Fruit fly (Drosophila melanogaster): Measurements from ENCODE around the gene CG5246.

dm6 chr3R:17127912-17128311 is 8.0 kb upstream of the CG5246 start, which contains the start of gene CG31265:
- TF ChIP-seq Dll (optimal IDR thresholded peaks at IDR 0.05) (no peak), usp (GFP tag; optimal IDR thresholded peaks at IDR 0.05) (no peak)
